Worm (Caenorhabditis elegans): ENCODE results near the gene pqbp-1.1.

The pqbp-1.1 gene

DNA sequence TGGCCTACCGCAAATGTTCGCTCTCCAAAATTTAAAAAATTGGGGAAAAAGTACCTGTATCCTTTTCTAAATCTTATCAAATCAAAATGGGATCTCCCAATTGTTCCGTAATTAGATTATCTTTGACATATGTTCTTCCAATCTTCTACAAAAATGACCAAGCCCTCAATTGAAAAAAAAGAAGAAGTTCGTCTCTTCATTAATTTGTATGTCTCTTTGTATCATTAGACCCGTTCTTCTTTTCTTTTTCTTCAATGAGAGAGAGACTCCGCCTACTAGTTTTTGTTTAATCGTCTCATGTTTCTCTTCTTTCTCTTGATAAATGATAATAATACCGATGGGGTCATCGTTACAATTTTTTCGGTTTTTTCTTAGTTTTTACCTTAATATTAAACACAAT lies 41.8 kb upstream of the pqbp-1.1 start:
- TF ChIP-seq ceh-45 (GFP tag; IDR thresholded peaks at IDR 0.05) = no peak

DNA sequence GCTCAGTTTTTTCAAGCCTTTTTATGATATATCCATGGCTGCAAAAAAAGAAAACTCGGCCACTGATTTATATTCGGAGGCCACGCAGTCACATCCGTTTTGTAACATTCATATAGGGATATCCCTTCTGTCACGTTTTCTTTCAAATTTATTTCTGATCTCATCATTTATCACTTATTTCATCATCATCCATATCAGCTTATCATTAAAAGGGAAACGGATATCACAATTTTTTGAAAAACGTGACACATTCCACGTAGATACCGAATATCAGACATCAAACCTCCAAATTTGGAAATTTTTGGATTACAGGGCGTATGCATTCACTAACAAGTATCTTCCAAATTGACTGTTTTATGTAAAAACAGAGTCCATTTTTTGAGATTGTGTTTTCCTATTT lies 41.3 kb upstream of the pqbp-1.1 start:
- TF ChIP-seq hlh-15 (tag; optimal IDR thresholded peaks at IDR 0.05) = no peak
- TF ChIP-seq ceh-19 (GFP tag; optimal IDR thresholded peaks at IDR 0.05) = no peak
- no peak for TF ChIP-seq ahr-1 (tag; optimal IDR thresholded peaks at IDR 0.05)
- TF ChIP-seq fax-1 (tag; optimal IDR thresholded peaks at IDR 0.05) = no peak
- no peak for TF ChIP-seq nhr-11 (tag; optimal IDR thresholded peaks at IDR 0.05)
- no peak for TF ChIP-seq pha-2 (tag; optimal IDR thresholded peaks at IDR 0.05)
- no peak for TF ChIP-seq elt-4 (tag; optimal IDR thresholded peaks at IDR 0.05)
- TF ChIP-seq sox-4 (tag; optimal IDR thresholded peaks at IDR 0.05) = no peak
- TF ChIP-seq pqm-1 (tag; optimal IDR thresholded peaks at IDR 0.05) = no peak
- no peak for TF ChIP-seq sdc-2 (tag; optimal IDR thresholded peaks at IDR 0.05)
- no peak for TF ChIP-seq tbx-7 (tag; optimal IDR thresholded peaks at IDR 0.05)
- no peak for TF ChIP-seq che-1 (tag; optimal IDR thresholded peaks at IDR 0.05)
- TF ChIP-seq unc-86 (tag; optimal IDR thresholded peaks at IDR 0.05) = no peak
- TF ChIP-seq pat-9 (tag; optimal IDR thresholded peaks at IDR 0.05) = no peak
- TF ChIP-seq Y22D7AL.16 (tag; optimal IDR thresholded peaks at IDR 0.05) = no peak
- no peak for TF ChIP-seq ceh-31 (tag; optimal IDR thresholded peaks at IDR 0.05)
- TF ChIP-seq dmd-4 (tag; optimal IDR thresholded peaks at IDR 0.05; ENCODE audit: borderline replicate concordance) = no peak
- TF ChIP-seq ceh-45 (GFP tag; IDR thresholded peaks at IDR 0.05) = no peak
- no peak for TF ChIP-seq gmeb-2 (tag; optimal IDR thresholded peaks at IDR 0.05)
- no peak for TF ChIP-seq F13H6.1 (tag; optimal IDR thresholded peaks at IDR 0.05)

DNA sequence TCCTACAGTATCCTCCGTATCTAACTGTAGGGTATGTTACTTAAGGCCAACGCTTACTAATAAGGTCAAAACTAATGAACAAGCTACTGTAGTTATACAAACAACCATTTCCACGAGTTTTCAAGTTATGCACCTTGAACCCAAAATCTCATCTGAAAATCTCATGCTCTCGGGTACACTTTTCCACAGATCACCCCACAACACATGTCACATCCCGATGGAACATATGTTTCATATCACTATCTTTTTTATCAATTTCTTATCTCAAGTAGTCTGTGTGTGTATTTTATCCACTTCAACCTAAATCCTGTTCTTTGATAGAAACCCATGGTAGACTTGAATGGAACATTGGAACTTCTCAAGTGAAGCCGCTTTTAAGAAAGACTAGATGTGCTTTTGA lies 38.8 kb upstream of the pqbp-1.1 start:
- TF ChIP-seq dmd-4 (tag; optimal IDR thresholded peaks at IDR 0.05; ENCODE audit: borderline replicate concordance) (no peak), mec-3 (tag; optimal IDR thresholded peaks at IDR 0.05; ENCODE audit: borderline replicate concordance) (no peak), nhr-232 (tag; optimal IDR thresholded peaks at IDR 0.05) (no peak), nhr-11 (tag; optimal IDR thresholded peaks at IDR 0.05) (no peak), hlh-8 (tag; optimal IDR thresholded peaks at IDR 0.05) (no peak), zip-5 (tag; optimal IDR thresholded peaks at IDR 0.05) (no peak)

DNA sequence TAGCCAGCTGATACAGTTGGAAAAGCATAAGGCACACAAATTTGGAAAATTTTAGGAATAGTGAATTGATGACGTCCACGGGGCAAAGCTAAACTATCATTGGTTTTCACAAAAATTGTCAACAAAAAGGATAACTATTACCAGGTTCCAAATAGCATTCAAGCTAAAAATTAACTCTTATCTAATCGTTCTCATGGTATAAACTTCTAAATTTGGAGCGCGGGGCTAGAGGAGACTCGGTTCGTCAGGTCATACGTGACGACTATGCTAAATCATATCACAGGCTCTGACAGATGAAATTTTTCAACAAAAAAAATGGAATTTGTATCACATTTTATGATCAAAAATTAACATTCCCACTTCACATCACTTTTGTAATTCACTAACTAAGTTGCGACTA lies 37.7 kb upstream of the pqbp-1.1 start:
- no peak for TF ChIP-seq odd-2 (tag; optimal IDR thresholded peaks at IDR 0.05)
- no peak for TF ChIP-seq elt-2 (tag; optimal IDR thresholded peaks at IDR 0.05)
- TF ChIP-seq npax-4 (tag; optimal IDR thresholded peaks at IDR 0.05) = no peak
- TF ChIP-seq nhr-232 (tag; optimal IDR thresholded peaks at IDR 0.05) = no peak
- TF ChIP-seq ceh-30 (tag; optimal IDR thresholded peaks at IDR 0.05) = no peak
- no peak for TF ChIP-seq unc-3 (GFP tag; conservative IDR thresholded peaks at IDR 0.05)
- no peak for TF ChIP-seq unc-3 (tag; optimal IDR thresholded peaks at IDR 0.05)
- no peak for TF ChIP-seq ztf-16 (tag; optimal IDR thresholded peaks at IDR 0.05)
- no peak for TF ChIP-seq che-1 (tag; optimal IDR thresholded peaks at IDR 0.05)
- TF ChIP-seq ceh-31 (tag; optimal IDR thresholded peaks at IDR 0.05) = no peak
- TF ChIP-seq dve-1 (tag; optimal IDR thresholded peaks at IDR 0.05) = no peak
- no peak for TF ChIP-seq rnt-1 (tag; optimal IDR thresholded peaks at IDR 0.05)

DNA sequence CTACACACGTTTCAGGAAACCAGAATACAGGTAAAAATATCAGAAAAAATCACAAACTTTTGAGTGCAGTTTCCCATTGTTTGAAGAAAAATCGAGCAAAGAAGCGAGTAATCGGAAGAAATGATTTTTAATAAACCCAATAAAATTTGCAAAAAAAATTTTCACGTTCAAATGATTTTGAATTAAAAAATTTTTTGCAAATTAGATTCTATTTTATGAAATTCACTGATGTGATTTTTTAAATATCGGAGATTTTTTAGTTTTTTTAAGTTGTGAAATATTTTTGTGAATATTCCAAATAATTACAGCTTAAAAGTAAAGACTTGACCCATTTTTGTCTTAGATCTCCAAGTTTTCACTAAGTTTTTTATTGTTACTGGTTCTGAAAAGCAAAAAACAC lies 36.7 kb upstream of the pqbp-1.1 start, which contains the start of gene pnp-1:
pnp-1 (minus strand) TSS at position 101 of the 400 bp plus-strand sequence.
- no peak for TF ChIP-seq ceh-9 (tag; optimal IDR thresholded peaks at IDR 0.05)
- no peak for TF ChIP-seq ttx-3 (tag; optimal IDR thresholded peaks at IDR 0.05)
- no peak for TF ChIP-seq nfya-1 (tag; optimal IDR thresholded peaks at IDR 0.05)
- no peak for TF ChIP-seq nhr-11 (tag; optimal IDR thresholded peaks at IDR 0.05)
- no peak for TF ChIP-seq unc-55 (GFP tag; optimal IDR thresholded peaks at IDR 0.05)
- no peak for TF ChIP-seq C38D4.7 (GFP tag; optimal IDR thresholded peaks at IDR 0.05)
- no peak for TF ChIP-seq npax-4 (tag; optimal IDR thresholded peaks at IDR 0.05)
- no peak for TF ChIP-seq pat-9 (tag; optimal IDR thresholded peaks at IDR 0.05)
- no peak for TF ChIP-seq gmeb-2 (tag; optimal IDR thresholded peaks at IDR 0.05)
- TF ChIP-seq zip-5 (tag; optimal IDR thresholded peaks at IDR 0.05) = no peak
- no peak for TF ChIP-seq dmd-4 (tag; optimal IDR thresholded peaks at IDR 0.05; ENCODE audit: borderline replicate concordance)
- no peak for TF ChIP-seq unc-86 (tag; optimal IDR thresholded peaks at IDR 0.05)
- TF ChIP-seq K02D7.2 (tag; optimal IDR thresholded peaks at IDR 0.05) = no peak
- no peak for TF ChIP-seq pqm-1 (tag; optimal IDR thresholded peaks at IDR 0.05)
- TF ChIP-seq ets-4 (tag; optimal IDR thresholded peaks at IDR 0.05) = no peak
- no peak for TF ChIP-seq ceh-2 (tag; optimal IDR thresholded peaks at IDR 0.05)

Data from whole organism, late embryonic.